Worm (Caenorhabditis elegans): ENCODE measurements around the gene mrps-7.

DNA sequence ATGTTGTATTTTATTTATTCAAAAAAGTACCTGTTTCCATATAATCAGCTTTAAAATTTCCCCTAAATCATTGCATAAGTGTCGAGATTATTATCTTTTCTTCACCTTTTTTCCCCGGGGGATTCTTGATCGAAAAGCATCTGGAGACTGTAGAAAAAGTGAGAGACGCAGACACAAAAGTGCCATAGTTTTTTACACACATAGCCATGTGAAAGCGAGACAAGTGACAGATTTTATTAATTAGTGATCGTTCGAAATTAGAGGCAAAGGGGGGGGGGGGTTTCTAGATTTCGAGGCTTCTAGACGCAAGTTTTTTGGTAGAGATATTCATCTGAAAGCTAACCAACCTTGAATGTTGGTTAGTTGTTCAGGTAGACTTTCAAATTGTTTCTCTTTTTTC lies 38.3 kb downstream of the mrps-7 start:
- TF ChIP-seq efl-3 (GFP tag; optimal IDR thresholded peaks at IDR 0.05), result no peak
- no peak for TF ChIP-seq fos-1 (tag; optimal IDR thresholded peaks at IDR 0.05)
- TF ChIP-seq unc-62 (GFP tag; optimal IDR thresholded peaks at IDR 0.05), result no peak
- TF ChIP-seq lsy-2 (tag; optimal IDR thresholded peaks at IDR 0.05), result no peak
- TF ChIP-seq elt-3 (tag; optimal IDR thresholded peaks at IDR 0.05), result no peak
- no peak for TF ChIP-seq jun-1 (tag; optimal IDR thresholded peaks at IDR 0.05)
- TF ChIP-seq aha-1 (tag; optimal IDR thresholded peaks at IDR 0.05), result no peak
- TF ChIP-seq lin-13 (GFP tag; optimal IDR thresholded peaks at IDR 0.05), result no peak
- TF ChIP-seq xbp-1 (tag; optimal IDR thresholded peaks at IDR 0.05), result no peak

All from whole organism, L1 larva.